Worm (Caenorhabditis elegans): Measurements from ENCODE around the gene T04A11.4.
A peak's percentile ranks its signal among the peaks of the same experiment; 100 is the strongest.

ce11 chrIV:12435442-12435841, 48.9 kb downstream of the T04A11.4 start, which contains the start of gene irg-4:
- TF ChIP-seq nhr-11 (tag; optimal IDR thresholded peaks at IDR 0.05) (no peak), unc-39 (tag; optimal IDR thresholded peaks at IDR 0.05) (no peak), jun-1 (tag; optimal IDR thresholded peaks at IDR 0.05) (no peak), snpc-4 (tag; optimal IDR thresholded peaks at IDR 0.05) (no peak), nhr-28 (tag; optimal IDR thresholded peaks at IDR 0.05) (peak; percentile 81), cey-2 (tag; optimal IDR thresholded peaks at IDR 0.05; ENCODE audit: borderline replicate concordance, insufficient read depth) (no peak), nhr-10 (tag; optimal IDR thresholded peaks at IDR 0.05) (no peak), lin-15B (tag; optimal IDR thresholded peaks at IDR 0.05) (no peak), F10B5.3 (tag; optimal IDR thresholded peaks at IDR 0.05) (no peak), aly-2 (tag; optimal IDR thresholded peaks at IDR 0.05) (no peak), rbr-2 (tag; optimal IDR thresholded peaks at IDR 0.05) (no peak), hlh-30 (tag; optimal IDR thresholded peaks at IDR 0.05; ENCODE audit: insufficient read depth) (no peak), ceh-82 (tag; optimal IDR thresholded peaks at IDR 0.05) (no peak)

Measured in whole organism, L4 larva.